Fruit fly (Drosophila melanogaster): ENCODE measurements around the gene CG6980.

DNA sequence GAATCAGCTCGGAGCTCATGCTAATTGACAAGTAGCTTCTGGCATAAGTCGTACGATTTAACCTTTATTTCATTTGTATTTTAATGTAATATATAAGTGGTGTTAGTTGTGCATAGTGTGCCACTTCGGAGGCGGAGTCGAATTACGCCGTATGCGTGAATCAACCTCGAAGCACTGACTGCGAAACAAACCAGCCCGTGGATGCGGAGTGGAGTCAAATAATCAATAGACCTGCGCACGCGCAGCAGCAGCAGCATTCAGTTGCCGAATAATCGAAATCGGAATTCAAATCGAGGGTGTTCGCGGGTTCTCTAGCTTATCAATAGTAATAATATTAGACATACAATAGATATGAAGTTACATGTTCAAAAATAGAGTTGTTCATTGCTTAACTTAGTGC lies 20.8 kb downstream of the CG6980 start, which contains the start of gene RabX4:
- TF ChIP-seq EcR (GFP tag; optimal IDR thresholded peaks at IDR 0.05), result no peak
- no peak for TF ChIP-seq pan (optimal IDR thresholded peaks at IDR 0.05)
- no peak for TF ChIP-seq psq (optimal IDR thresholded peaks at IDR 0.05)
- TF ChIP-seq usp (GFP tag; optimal IDR thresholded peaks at IDR 0.05), result no peak
- no peak for TF ChIP-seq Dll (optimal IDR thresholded peaks at IDR 0.05)

All from whole organism.